Fruit fly (Drosophila melanogaster): ENCODE data around the gene BI-1.
A peak's percentile ranks its signal among the peaks of the same experiment; 100 is the strongest.

Gene BI-1

DNA sequence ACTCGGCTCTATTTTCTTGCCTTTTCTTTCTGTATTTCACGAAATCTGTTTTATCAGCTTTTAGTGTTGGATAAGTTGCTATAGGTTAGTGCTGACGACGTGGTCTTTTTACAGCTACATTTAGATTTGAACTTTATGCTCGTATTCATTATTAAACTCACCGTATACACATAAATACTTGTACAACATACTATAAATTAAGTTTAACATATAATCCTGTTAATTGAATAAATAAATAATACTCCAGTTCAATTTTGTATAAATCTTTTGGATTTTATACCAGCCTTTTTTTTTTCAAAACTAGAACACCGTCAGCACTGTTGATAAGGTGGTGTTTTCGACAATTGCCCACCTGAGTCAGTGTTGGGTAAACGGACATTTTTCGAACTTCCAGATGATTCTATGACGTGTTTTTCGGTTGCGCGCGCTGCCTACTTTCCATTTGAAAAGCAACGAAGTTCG, at the start of gene BI-1:
Gene BI-1, minus strand, starts transcription at position 51 of the 462 bp plus-strand sequence.
- TF ChIP-seq CG17801 (GFP tag; optimal IDR thresholded peaks at IDR 0.05; ENCODE audit: partially characterized antibody), result peak; percentile 47

- peak; percentile 10 for TF ChIP-seq CG17801 (GFP tag; optimal IDR thresholded peaks at IDR 0.05; ENCODE audit: partially characterized antibody)
These were observed 49.4 kb upstream of the BI-1 start for dm6 chr3L:8358138-8358537.

DNA sequence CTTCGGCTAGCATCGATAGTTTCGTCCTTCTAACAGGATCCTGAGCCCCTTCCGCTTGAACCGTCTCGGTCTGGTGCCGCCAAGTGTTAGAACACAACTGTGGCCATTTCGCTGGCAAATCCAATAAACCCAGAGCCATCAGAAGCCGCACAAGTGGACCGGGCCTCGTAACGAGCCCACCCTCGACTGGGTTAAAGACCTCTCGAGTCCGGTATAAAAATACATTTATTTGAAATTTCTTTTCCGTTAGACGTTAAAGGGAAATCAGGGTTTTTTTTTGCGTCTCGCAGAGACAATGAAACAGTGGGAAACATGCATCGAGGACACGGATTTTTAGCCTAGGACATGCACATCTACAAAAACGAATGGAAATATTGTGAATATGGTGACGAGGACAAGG, 47.5 kb upstream of the BI-1 start, which contains the start of gene Culd:
Gene Culd, minus strand, starts transcription at position 101 of the 400 bp plus-strand sequence.
- TF ChIP-seq CG17801 (GFP tag; optimal IDR thresholded peaks at IDR 0.05; ENCODE audit: partially characterized antibody), result no peak

DNA sequence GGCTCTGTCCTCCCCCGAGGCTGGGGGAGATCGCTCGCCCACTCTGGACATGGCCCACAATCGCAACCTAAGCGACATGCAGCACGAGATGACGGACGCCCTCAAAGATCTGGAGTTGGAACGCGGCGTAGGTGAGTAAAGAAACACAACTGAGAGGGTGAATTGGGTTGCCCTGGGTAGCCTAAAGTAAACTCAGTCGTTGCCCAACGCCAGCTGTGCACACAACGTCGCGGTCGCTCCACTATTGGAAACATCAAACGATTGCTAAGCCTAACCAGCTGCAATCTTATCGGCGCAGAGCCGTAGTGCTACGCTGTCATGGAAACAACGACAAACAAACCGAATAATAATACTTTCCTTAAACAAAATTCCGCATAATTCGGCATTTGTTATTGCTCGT, 38.6 kb upstream of the BI-1 start:
- TF ChIP-seq CG17801 (GFP tag; optimal IDR thresholded peaks at IDR 0.05; ENCODE audit: partially characterized antibody), result no peak

- TF ChIP-seq CG17801 (GFP tag; optimal IDR thresholded peaks at IDR 0.05; ENCODE audit: partially characterized antibody), result peak; percentile 82
These were observed 37.6 kb upstream of the BI-1 start, which contains the start of the genes CG7182 and GAPcenA for dm6 chr3L:8346100-8346980. Gene CG7182 (minus strand): TSS chr3L:8346382. Gene GAPcenA (plus strand): TSS chr3L:8346561.

DNA sequence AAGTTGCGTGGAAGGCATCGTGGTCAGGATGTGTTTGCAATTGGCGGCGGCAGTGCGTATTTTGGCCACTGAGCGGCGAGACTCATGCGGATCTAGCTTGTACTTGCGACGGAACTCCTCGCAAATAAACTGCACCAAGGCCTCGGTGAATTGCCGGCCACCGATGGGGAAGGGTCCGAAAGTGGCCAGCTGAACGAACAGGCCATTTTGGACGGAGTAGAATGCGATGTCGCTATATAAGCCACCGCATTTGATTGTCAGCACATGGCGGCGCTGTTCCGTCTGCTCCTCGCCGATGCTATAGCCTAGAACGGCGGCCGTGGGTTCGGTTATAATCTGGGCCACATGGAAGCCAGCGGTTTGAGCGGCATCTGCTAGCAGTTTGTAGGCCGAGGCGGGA, 36.4 kb upstream of the BI-1 start:
- no peak for TF ChIP-seq CG17801 (GFP tag; optimal IDR thresholded peaks at IDR 0.05; ENCODE audit: partially characterized antibody)

DNA sequence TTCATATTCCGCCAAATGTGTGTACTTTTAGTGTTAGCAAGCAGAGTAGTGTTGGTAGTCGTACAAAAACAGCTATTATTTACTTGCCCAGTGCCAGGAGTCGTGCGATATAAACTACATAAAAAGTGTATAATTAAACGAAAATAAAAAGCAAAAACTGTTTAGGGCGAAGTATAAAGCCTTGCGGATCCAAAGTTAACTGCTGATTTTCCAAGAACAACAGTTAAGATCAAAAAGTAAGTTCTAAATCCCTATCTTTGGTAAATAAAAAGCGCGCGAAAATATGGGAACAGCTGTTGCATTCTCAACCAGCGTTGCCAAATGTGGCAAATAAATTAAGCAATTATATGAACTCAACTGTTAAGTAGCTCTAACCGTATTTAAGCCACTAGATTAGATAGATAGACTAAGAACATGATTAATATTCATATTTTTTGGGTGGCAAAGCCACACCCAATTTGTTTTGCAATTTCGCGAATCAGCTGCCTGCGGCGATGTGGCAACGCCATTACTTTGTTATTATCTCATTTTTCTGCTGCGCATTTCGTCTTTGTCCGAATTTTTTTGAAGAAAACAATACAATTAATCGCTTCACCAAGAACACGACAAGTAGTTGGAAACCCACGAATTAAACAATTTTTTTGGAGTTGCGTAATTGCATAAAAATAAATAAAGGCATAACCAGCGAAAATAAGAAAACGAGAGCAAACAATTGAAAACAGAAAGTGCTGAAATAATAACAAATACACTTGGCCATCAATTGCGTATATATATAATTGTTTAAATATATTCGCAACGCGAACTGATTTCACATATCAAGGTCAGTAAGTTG, 31.7 kb upstream of the BI-1 start, which contains the start of the genes Prim1 and CG7083:
Gene Prim1, plus strand, starts transcription at position 51 of the 832 bp plus-strand sequence.
Gene CG7083, plus strand, starts transcription at position 522 of the 832 bp plus-strand sequence.
- peak; percentile 52 for TF ChIP-seq CG17801 (GFP tag; optimal IDR thresholded peaks at IDR 0.05; ENCODE audit: partially characterized antibody)

- peak; percentile 56 for TF ChIP-seq CG17801 (GFP tag; optimal IDR thresholded peaks at IDR 0.05; ENCODE audit: partially characterized antibody)
These were observed 30.2 kb upstream of the BI-1 start, which contains the start of gene Pex2 for dm6 chr3L:8338921-8339320. Gene Pex2 (plus strand): TSS chr3L:8339051.

DNA sequence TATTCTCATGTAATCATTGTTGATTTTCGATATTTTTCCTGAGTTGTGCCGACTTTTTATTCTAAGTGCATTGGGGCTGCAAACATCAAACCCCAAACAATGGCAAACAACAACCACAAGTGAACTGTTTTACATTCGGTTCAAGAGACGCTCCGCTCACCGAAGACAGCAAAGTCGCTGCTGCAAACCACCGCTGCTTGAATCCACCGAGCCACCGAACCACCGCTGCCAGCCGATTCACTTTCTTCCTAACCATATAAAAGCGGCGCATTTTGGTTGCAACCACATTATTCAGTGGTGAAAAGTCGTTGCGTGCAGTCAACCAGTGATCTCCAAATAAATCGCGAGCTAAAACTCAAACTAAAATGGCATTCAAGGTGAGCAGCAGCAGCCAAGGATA, 27.6 kb upstream of the BI-1 start, which contains the start of gene Cpr66Cb:
Gene Cpr66Cb, plus strand, starts transcription at position 301 of the 400 bp plus-strand sequence.
- no peak for TF ChIP-seq CG17801 (GFP tag; optimal IDR thresholded peaks at IDR 0.05; ENCODE audit: partially characterized antibody)

- TF ChIP-seq CG17801 (GFP tag; optimal IDR thresholded peaks at IDR 0.05; ENCODE audit: partially characterized antibody), result no peak
These were observed 25.6 kb upstream of the BI-1 start for dm6 chr3L:8334338-8334737.

- no peak for TF ChIP-seq CG17801 (GFP tag; optimal IDR thresholded peaks at IDR 0.05; ENCODE audit: partially characterized antibody)
These were observed 24.8 kb upstream of the BI-1 start for dm6 chr3L:8333574-8333973.

dm6 chr3L:8331414-8331813, 22.7 kb upstream of the BI-1 start:
- no peak for TF ChIP-seq CG17801 (GFP tag; optimal IDR thresholded peaks at IDR 0.05; ENCODE audit: partially characterized antibody)

DNA sequence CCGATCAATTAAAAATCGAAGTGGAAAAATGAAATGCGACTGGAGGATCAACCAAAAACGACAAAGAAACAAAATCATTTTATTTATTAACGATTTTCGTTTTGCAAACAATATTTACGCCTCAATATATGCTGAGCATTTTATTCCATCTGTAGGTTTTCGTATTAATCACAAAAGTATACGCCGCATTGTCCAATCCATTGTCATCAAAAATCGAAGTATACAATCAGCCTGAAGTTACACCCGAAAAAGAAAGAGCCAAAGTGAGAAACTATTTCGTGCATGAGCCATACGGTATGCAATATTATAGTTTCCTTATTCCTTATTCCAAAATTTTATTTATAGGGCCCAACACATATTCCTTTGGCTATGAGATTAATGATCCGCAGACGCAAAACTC, 20.3 kb upstream of the BI-1 start:
- no peak for TF ChIP-seq CG17801 (GFP tag; optimal IDR thresholded peaks at IDR 0.05; ENCODE audit: partially characterized antibody)

DNA sequence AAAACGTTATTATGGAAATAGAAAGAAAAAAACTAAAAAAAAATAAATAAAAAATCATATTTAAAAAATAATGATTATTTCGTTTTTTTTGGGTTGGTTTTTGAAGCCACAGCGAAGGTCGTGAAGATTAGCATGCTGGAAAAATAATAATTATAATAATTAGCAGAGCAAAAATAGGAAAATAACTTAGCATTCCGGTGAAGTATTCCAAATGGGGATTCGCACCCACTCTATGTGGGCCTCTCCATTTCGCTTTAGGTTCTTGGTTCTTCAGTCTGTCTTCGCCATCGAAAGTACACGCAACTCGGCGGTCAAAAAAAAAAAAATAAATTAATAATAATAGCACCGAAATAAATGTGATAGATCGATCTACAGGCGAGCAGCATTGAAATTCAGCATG, 19.5 kb upstream of the BI-1 start, which contains the start of gene CG34462:
Gene CG34462, plus strand, starts transcription at position 301 of the 400 bp plus-strand sequence.
- no peak for TF ChIP-seq CG17801 (GFP tag; optimal IDR thresholded peaks at IDR 0.05; ENCODE audit: partially characterized antibody)

DNA sequence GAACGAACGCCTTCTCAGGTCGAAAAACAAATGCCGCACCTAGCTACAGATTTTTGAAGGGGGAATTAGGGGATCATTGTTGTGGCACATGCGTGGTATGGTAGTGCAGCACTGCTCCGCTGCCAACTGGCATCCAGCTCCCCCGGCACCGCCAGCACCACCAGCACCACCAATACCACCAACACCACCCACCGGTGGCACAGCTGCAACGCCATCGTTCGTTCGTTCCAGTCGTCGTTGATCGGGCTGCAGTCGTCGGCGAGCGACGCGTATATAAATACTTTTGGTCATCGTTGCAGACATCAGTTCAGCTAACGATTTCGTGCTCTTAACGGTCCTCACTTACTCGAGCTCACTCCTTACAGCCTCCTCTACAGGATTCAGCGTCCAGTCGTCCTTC, 16.8 kb upstream of the BI-1 start, which contains the start of gene CG34461:
Gene CG34461, plus strand, starts transcription at position 301 of the 400 bp plus-strand sequence.
- TF ChIP-seq CG17801 (GFP tag; optimal IDR thresholded peaks at IDR 0.05; ENCODE audit: partially characterized antibody), result no peak
